Fruit fly (Drosophila melanogaster) whole organism, embryonic: ENCODE data around the gene CG13912.

Source experiments
- Atf-2 ChIP-seq: fragments of 200-800 bp; sonication (Bioruptor generic); optimal IDR thresholded peaks from 2 replicates; lab custom pipeline; 2016; ENCODE audit warnings: missing biosample characterization, missing genetic modification characterization
- CG10431 ChIP-seq: fragments of 200-800 bp; sonication (Bioruptor generic); optimal IDR thresholded peaks from 3 replicates; lab custom pipeline; 2018; ENCODE audit warnings: missing biosample characterization, mild to moderate bottlenecking, missing genetic modification characterization
- CG10959 ChIP-seq: fragments of 200-800 bp; sonication (Bioruptor generic); IDR thresholded peaks from 2 replicates; pipeline ENCODE4 v1.3.6; 2022; ENCODE audit warnings: missing biosample characterization, missing genetic modification characterization
- CG11456 ChIP-seq: fragments of 200-800 bp; sonication (Bioruptor generic); IDR thresholded peaks from 3 replicates; pipeline ENCODE4 v1.3.6; 2022; ENCODE audit warnings: missing biosample characterization, missing genetic modification characterization
- CG12219 ChIP-seq: fragments of 200-800 bp; sonication (Bioruptor generic); optimal IDR thresholded peaks from 3 replicates; lab custom pipeline; 2018; ENCODE audit warnings: missing biosample characterization, mild to moderate bottlenecking, missing genetic modification characterization
- CG12942 ChIP-seq: fragments of 200-800 bp; sonication (Bioruptor generic); optimal IDR thresholded peaks from 3 replicates; lab custom pipeline; 2016; ENCODE audit warnings: missing biosample characterization, missing genetic modification characterization
- CG13894 ChIP-seq: fragments of 200-800 bp; sonication (Bioruptor generic); optimal IDR thresholded peaks from 3 replicates; lab custom pipeline; 2018; ENCODE audit warnings: missing biosample characterization, mild to moderate bottlenecking, missing genetic modification characterization, moderate library complexity
- CG14965 ChIP-seq: fragments of 200-800 bp; sonication (Bioruptor generic); optimal IDR thresholded peaks from 2 replicates; lab custom pipeline; 2016; ENCODE audit warnings: missing biosample characterization, missing genetic modification characterization, borderline replicate concordance
- CG16813 ChIP-seq: fragments of 200-800 bp; sonication (Bioruptor generic); IDR thresholded peaks from 3 replicates; pipeline ENCODE4 v1.3.6; 2022; ENCODE audit warnings: missing biosample characterization, missing genetic modification characterization; ENCODE audit not compliant: partially characterized antibody
- CG17359 ChIP-seq: fragments of 200-800 bp; sonication (Bioruptor generic); optimal IDR thresholded peaks from 3 replicates; lab custom pipeline; 2018; ENCODE audit warnings: missing biosample characterization, mild to moderate bottlenecking, missing genetic modification characterization, moderate library complexity
- CG18011 ChIP-seq: fragments of 200-800 bp; sonication (Bioruptor generic); optimal IDR thresholded peaks from 2 replicates; lab custom pipeline; 2017; ENCODE audit warnings: missing biosample characterization, missing genetic modification characterization, mild to moderate bottlenecking, moderate library complexity, missing genotype
- CG18764 ChIP-seq: fragments of 200-800 bp; sonication (Bioruptor generic); optimal IDR thresholded peaks from 3 replicates; lab custom pipeline; 2016; ENCODE audit warnings: missing biosample characterization, missing genetic modification characterization
- CG2202 ChIP-seq: fragments of 200-800 bp; sonication (Bioruptor generic); optimal IDR thresholded peaks from 2 replicates; lab custom pipeline; 2018; ENCODE audit warnings: missing biosample characterization, mild to moderate bottlenecking, missing genetic modification characterization
- CG2678 ChIP-seq: fragments of 200-800 bp; sonication (Bioruptor generic); optimal IDR thresholded peaks from 3 replicates; lab custom pipeline; 2019; ENCODE audit warnings: missing biosample characterization, mild to moderate bottlenecking, missing genetic modification characterization, moderate library complexity
- CG3995 ChIP-seq: fragments of 200-800 bp; sonication (Bioruptor generic); optimal IDR thresholded peaks from 3 replicates; lab custom pipeline; 2016; ENCODE audit warnings: missing biosample characterization, missing genetic modification characterization
- CG43689 ChIP-seq: fragments of 200-800 bp; sonication (Bioruptor generic); IDR thresholded peaks from 2 replicates; pipeline ENCODE4 v1.3.6; 2022; ENCODE audit warnings: missing biosample characterization, missing genetic modification characterization
- CG5180 ChIP-seq: fragments of 200-800 bp; sonication (Bioruptor generic); optimal IDR thresholded peaks from 3 replicates; lab custom pipeline; 2017; ENCODE audit warnings: missing biosample characterization, missing genetic modification characterization, mild to moderate bottlenecking, moderate library complexity, missing genetic modification reagents
- CG7987 ChIP-seq: fragments of 200-800 bp; sonication (Bioruptor generic); optimal IDR thresholded peaks from 2 replicates; lab custom pipeline; 2018; ENCODE audit warnings: missing biosample characterization, mild to moderate bottlenecking, missing genetic modification characterization, moderate library complexity
- CG9876 ChIP-seq: fragments of 200-800 bp; sonication (Bioruptor generic); optimal IDR thresholded peaks from 2 replicates; lab custom pipeline; 2016; ENCODE audit warnings: missing biosample characterization, missing genetic modification characterization
- CTCF ChIP-seq: fragments of 200-800 bp; sonication (Bioruptor generic); optimal IDR thresholded peaks from 2 replicates; lab custom pipeline; 2017; ENCODE audit warnings: missing biosample characterization, mild to moderate bottlenecking, missing genetic modification characterization, moderate library complexity
- Dad ChIP-seq: fragments of 200-800 bp; sonication (Bioruptor generic); optimal IDR thresholded peaks from 3 replicates; lab custom pipeline; 2016; ENCODE audit warnings: missing biosample characterization, missing genetic modification characterization
- Doc2 ChIP-seq: fragments of 200-800 bp; sonication (Bioruptor generic); IDR thresholded peaks from 2 replicates; pipeline ENCODE4 v1.3.6; 2022; ENCODE audit warnings: missing biosample characterization, missing genetic modification characterization
- Ets65A ChIP-seq: fragments of 200-800 bp; sonication (Bioruptor generic); peaks from one replicate; lab custom pipeline; 2016; ENCODE audit warnings: missing biosample characterization, missing genetic modification characterization
- Ets97D ChIP-seq: fragments of 200-800 bp; sonication (Bioruptor generic); optimal IDR thresholded peaks from 3 replicates; lab custom pipeline; 2016; ENCODE audit warnings: missing biosample characterization, missing genetic modification characterization
- Fer2 ChIP-seq: fragments of 200-800 bp; sonication (Bioruptor generic); optimal IDR thresholded peaks from 2 replicates; lab custom pipeline; 2018; ENCODE audit warnings: missing biosample characterization, mild to moderate bottlenecking, missing genetic modification characterization, moderate library complexity
- Mad ChIP-seq: fragments of 200-800 bp; sonication (Bioruptor generic); optimal IDR thresholded peaks from 2 replicates; lab custom pipeline; 2016; ENCODE audit warnings: missing biosample characterization, missing genetic modification characterization
- NC2α ChIP-seq: fragments of 200-800 bp; sonication (Bioruptor generic); optimal IDR thresholded peaks from 2 replicates; lab custom pipeline; 2016; ENCODE audit warnings: missing biosample characterization, missing genetic modification characterization
- PHDP ChIP-seq: fragments of 200-800 bp; sonication (Bioruptor generic); optimal IDR thresholded peaks from 3 replicates; lab custom pipeline; 2018; ENCODE audit warnings: missing biosample characterization, mild to moderate bottlenecking, missing genetic modification characterization, moderate library complexity
- Ptx1 ChIP-seq: fragments of 200-800 bp; sonication (Bioruptor generic); IDR thresholded peaks from 2 replicates; pipeline ENCODE4 v1.3.6; 2022; ENCODE audit warnings: missing biosample characterization, missing genetic modification characterization
- Sox100B ChIP-seq: fragments of 200-800 bp; sonication (Bioruptor generic); optimal IDR thresholded peaks from 3 replicates; lab custom pipeline; 2018; ENCODE audit warnings: missing biosample characterization, mild to moderate bottlenecking, missing genetic modification characterization
- Spps ChIP-seq: fragments of 200-800 bp; sonication (Bioruptor generic); optimal IDR thresholded peaks from 2 replicates; lab custom pipeline; 2018; ENCODE audit warnings: missing biosample characterization, mild to moderate bottlenecking, missing genetic modification characterization
- Stat92E ChIP-seq, 3 experiments: fragments of >200 bp in 2 of 3; fragments of 200-800 bp in 1 of 3; sonication (Bioruptor generic) in 1 of 3; optimal IDR thresholded peaks; 2 replicates each; lab custom pipeline; 2017 to 2019; ENCODE audit warnings: missing biosample characterization in 3 of 3, missing genetic modification characterization in 3 of 3, mild to moderate bottlenecking in 1 of 3, moderate library complexity in 1 of 3
- Taf1 ChIP-seq: fragments of 200-800 bp; sonication (Bioruptor generic); IDR thresholded peaks from 2 replicates; pipeline ENCODE4 v1.3.6; 2022; ENCODE audit warnings: missing biosample characterization, missing genetic modification characterization
- Tbp ChIP-seq: fragments of >200 bp; optimal IDR thresholded peaks from 2 replicates; lab custom pipeline; 2018; ENCODE audit warnings: missing biosample characterization, missing genetic modification characterization
- ab ChIP-seq: fragments of 200-800 bp; sonication (Bioruptor generic); optimal IDR thresholded peaks from 2 replicates; lab custom pipeline; 2016; ENCODE audit warnings: missing biosample characterization, missing genetic modification characterization
- btn ChIP-seq: fragments of 200-800 bp; sonication (Bioruptor generic); optimal IDR thresholded peaks from 2 replicates; lab custom pipeline; 2016; ENCODE audit warnings: missing biosample characterization, missing genetic modification characterization
- dpn ChIP-seq, 2 experiments: fragments of 200-800 bp; sonication (Bioruptor generic); optimal IDR thresholded peaks; 3 replicates each; lab custom pipeline; 2016; ENCODE audit warnings: missing biosample characterization in 2 of 2, missing genetic modification characterization in 2 of 2
- fru ChIP-seq: fragments of >200 bp; optimal IDR thresholded peaks from 2 replicates; lab custom pipeline; 2017
- fu2 ChIP-seq: fragments of 200-800 bp; sonication (Bioruptor generic); optimal IDR thresholded peaks from 2 replicates; lab custom pipeline; 2016; ENCODE audit warnings: missing biosample characterization, missing genetic modification characterization
- grn ChIP-seq: fragments of 200-800 bp; sonication (Bioruptor generic); optimal IDR thresholded peaks from 3 replicates; lab custom pipeline; 2017; ENCODE audit warnings: missing biosample characterization, missing genetic modification characterization
- h ChIP-seq: fragments of >200 bp; optimal IDR thresholded peaks from 2 replicates; lab custom pipeline; 2017
- hbn ChIP-seq: fragments of 200-800 bp; sonication (Bioruptor generic); IDR thresholded peaks from 2 replicates; pipeline ENCODE4 v1.3.6; 2022; ENCODE audit warnings: missing biosample characterization, missing genetic modification characterization; ENCODE audit not compliant: partially characterized antibody
- kni ChIP-seq: fragments of 200-800 bp; sonication (Bioruptor generic); optimal IDR thresholded peaks from 3 replicates; lab custom pipeline; 2017; ENCODE audit warnings: mild to moderate bottlenecking, missing biosample characterization, missing genetic modification reagents, missing genetic modification characterization
- lbe ChIP-seq: fragments of 200-800 bp; sonication (Bioruptor generic); optimal IDR thresholded peaks from 2 replicates; lab custom pipeline; 2016; ENCODE audit warnings: missing biosample characterization, mild to moderate bottlenecking, missing genetic modification characterization
- nerfin-1 ChIP-seq: fragments of 200-800 bp; sonication (Bioruptor generic); optimal IDR thresholded peaks from 3 replicates; lab custom pipeline; 2019; ENCODE audit warnings: missing biosample characterization, mild to moderate bottlenecking, missing genetic modification characterization, moderate library complexity
- peb ChIP-seq: fragments of 200-800 bp; sonication (Bioruptor generic); IDR thresholded peaks from 2 replicates; pipeline ENCODE4 v1.3.6; 2022; ENCODE audit warnings: missing biosample characterization, missing genetic modification characterization
- sima ChIP-seq: fragments of 200-800 bp; sonication (Bioruptor generic); optimal IDR thresholded peaks from 2 replicates; lab custom pipeline; 2016; ENCODE audit warnings: missing biosample characterization, missing genetic modification characterization
- sqz ChIP-seq: fragments of 200-800 bp; sonication (Bioruptor generic); optimal IDR thresholded peaks from 3 replicates; lab custom pipeline; 2018; ENCODE audit warnings: missing biosample characterization, mild to moderate bottlenecking, missing genetic modification characterization
- usp ChIP-seq: fragments of >200 bp; optimal IDR thresholded peaks from 2 replicates; lab custom pipeline; 2017; ENCODE audit warnings: missing biosample characterization, missing genetic modification characterization
- wdn ChIP-seq: fragments of 200-800 bp; sonication (Bioruptor generic); IDR thresholded peaks from 2 replicates; pipeline ENCODE4 v1.3.6; 2022; ENCODE audit warnings: missing biosample characterization, missing genetic modification characterization

CG13912 gene

DNA sequence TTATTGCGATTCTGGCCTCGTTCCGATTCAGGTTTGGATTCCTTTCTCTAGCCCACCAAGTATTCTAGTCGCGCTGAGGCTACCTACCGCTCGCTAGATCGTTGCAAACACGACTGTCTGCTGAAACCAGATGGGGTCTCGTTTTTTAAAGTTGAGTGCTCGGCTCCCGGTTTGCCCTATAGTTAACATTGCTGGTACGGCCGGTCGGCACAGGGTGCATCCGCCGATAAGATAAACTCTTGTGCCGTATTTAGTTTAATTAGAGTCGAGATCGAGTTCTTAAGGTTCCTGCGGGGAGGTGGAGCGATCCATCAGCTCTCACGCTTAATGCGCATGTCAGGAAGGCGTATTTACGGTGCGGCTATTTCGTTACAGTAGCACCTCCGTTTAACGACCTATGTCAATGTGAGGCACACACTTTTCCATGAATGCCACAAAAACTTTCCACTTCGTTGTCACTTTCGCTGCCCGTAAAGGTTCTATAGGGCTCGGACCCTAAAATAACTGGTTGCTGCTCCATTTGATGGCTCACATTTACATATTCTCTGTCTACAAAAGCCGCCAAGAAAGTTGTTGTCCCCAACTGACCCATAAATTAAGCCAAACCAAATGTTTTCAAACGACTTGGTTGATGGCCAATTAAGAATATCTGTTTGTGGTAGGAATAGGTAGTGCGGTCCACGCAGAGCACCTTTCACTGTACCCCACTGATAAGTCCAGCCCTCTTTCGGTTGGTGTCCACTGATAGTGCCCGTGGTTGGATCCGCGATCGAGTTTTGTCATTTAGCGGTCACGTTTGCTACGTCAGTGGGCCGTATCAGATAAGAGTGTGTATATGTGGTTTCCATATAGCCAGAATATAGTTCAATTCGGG is 15.5 kb downstream of the CG13912 start, which contains the start of gene CG9119 (continued):
- TF ChIP-seq Fer2 (tag; lab: Kevin White, UChicago) (peak; percentile 12), Spps (tag; lab: Kevin White, UChicago) (peak; percentile 72), CG5180 (GFP tag; lab: Kevin White, UChicago) (peak; percentile 41), wdn (GFP tag; lab: Robert Waterston, UW) (0 out of 2 replicates have a peak, but pooled peaks have one; percentile 47), CG17359 (tag; lab: Kevin White, UChicago) (peak; percentile 48), Ptx1 (GFP tag; lab: Robert Waterston, UW) (peak; percentile 72), NC2α (GFP tag; lab: Kevin White, UChicago) (peak; percentile 21), CTCF (GFP tag; lab: Kevin White, UChicago) (no peak), usp (no peak), CG18764 (no peak), CG10959 (GFP tag; lab: Robert Waterston, UW) (0 out of 2 replicates have a peak, but pooled peaks have one; percentile 28), Mad (GFP tag; lab: Kevin White, UChicago) (peak; percentile 30), Doc2 (GFP tag; lab: Robert Waterston, UW) (no peak), CG12219 (peak; percentile 58), hbn (GFP tag; lab: Robert Waterston, UW) (no peak), btn (GFP tag; lab: Kevin White, UChicago) (peak; percentile 39), grn (peak; percentile 58), Dad (GFP tag; lab: Kevin White, UChicago) (peak; percentile 22), peb (GFP tag; lab: Robert Waterston, UW) (0 out of 2 replicates have a peak, but pooled peaks have one; percentile 13), Taf1 (GFP tag; lab: Robert Waterston, UW) (peak; percentile 32; the same call in 1 of the 2 replicates), CG2202 (tag; lab: Kevin White, UChicago) (peak; percentile 17), Ets97D (GFP tag; lab: Kevin White, UChicago) (no peak), Ets65A (GFP tag; lab: Kevin White, UChicago) (peak; percentile 95), CG3995 (peak; percentile 40), PHDP (peak; percentile 57), Atf-2 (peak; percentile 54), Tbp (GFP tag; lab: Kevin White, UChicago) (no peak), fu2 (GFP tag; lab: Kevin White, UChicago) (peak; percentile 64), nerfin-1 (tag; lab: Kevin White, UChicago) (peak; percentile 59), CG16813 (GFP tag; lab: Robert Waterston, UW) (no peak), kni (peak; percentile 49), fru (no peak), CG9876 (GFP tag; lab: Kevin White, UChicago) (peak; percentile 57), CG7987 (peak; percentile 71), sima (GFP tag; lab: Kevin White, UChicago) (no peak), dpn (GFP tag; optimal IDR thresholded peaks at IDR 0.05; lab: Kevin White, UChicago) (peak; percentile 61 to 67), CG14965 (GFP tag; lab: Kevin White, UChicago) (no peak), CG10431 (GFP tag; lab: Kevin White, UChicago) (peak; percentile 35), CG2678 (tag; lab: Kevin White, UChicago) (peak; percentile 85), ab (no peak), lbe (no peak), CG11456 (peak; percentile 65; the same call in 1 of the 3 replicates), CG18011 (no peak), Stat92E (GFP tag; optimal IDR thresholded peaks at IDR 0.05; lab: Kevin White, UChicago) (no peak), CG43689 (GFP tag; lab: Robert Waterston, UW) (no peak), sqz (GFP tag; lab: Kevin White, UChicago) (peak; percentile 47), CG12942 (GFP tag; lab: Kevin White, UChicago) (peak; percentile 39), h (no peak), Sox100B (GFP tag; lab: Kevin White, UChicago) (peak; percentile 71), CG13894 (tag; lab: Kevin White, UChicago) (peak; percentile 50)
